Fruit fly (Drosophila melanogaster): Measurements from ENCODE around the gene Polr2J.

The Polr2J gene

DNA sequence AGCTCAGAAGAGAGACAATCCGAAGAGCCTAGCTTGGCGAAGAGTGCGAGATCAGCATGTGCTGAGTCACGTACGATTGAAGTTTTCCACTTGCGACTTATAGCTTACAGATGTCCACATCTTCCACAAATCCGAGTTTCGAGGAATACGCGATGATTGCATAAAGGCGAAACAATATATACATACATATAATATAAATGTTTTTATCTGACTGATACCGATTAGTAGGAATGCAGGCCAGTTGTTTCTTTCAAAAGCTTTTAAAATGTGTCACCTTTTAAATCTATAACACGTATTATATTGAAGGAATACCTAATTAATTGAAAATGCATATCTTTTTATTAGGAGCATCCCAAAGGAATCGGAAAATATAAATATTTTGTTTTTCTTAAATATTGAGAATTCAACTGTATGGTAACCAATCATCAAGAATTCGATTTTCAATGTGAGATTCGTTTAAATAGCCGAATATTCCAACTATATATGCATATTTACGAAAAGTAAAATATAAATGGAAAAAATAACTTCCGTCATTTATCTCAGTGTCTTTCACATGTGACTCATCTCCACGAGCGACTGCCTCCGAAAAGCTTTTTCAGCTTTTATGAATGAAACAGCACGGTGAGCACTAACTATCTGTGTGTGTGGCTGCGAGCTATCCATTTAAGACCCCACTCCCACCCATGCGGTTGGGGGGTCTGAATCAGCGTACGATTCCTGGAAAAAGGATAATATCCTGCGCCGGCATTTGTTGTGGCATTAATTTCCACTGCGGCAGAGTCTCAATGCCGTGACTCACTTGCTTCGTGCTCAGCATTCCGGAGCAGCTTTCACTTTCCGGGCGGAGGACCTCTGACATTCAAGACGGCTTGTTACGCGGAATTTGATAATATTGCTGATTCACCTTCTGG, 40.6 kb upstream of the Polr2J start (continued):
- TF ChIP-seq sim (GFP tag; IDR thresholded peaks at IDR 0.05) (no peak), CG8924 (tag; optimal IDR thresholded peaks at IDR 0.05) (no peak), E2f2 (GFP tag; IDR thresholded peaks at IDR 0.05) (peak; percentile 41; the same call in 1 of the 2 replicates), ATbp (GFP tag; optimal IDR thresholded peaks at IDR 0.05) (peak; percentile 41), onecut (GFP tag; IDR thresholded peaks at IDR 0.05) (no peak), knrl (GFP tag; IDR thresholded peaks at IDR 0.05; ENCODE audit: partially characterized antibody) (no peak), HHEX (GFP tag; optimal IDR thresholded peaks at IDR 0.05) (peak; percentile 26), Oaz (GFP tag; IDR thresholded peaks at IDR 0.05) (peak; percentile 34), CG15601 (tag; optimal IDR thresholded peaks at IDR 0.05) (peak; percentile 20), gce (GFP tag; IDR thresholded peaks at IDR 0.05) (peak; percentile 32; the same call in 1 of the 3 replicates), CG1024 (GFP tag; IDR thresholded peaks at IDR 0.05) (no peak), CG6813 (GFP tag; optimal IDR thresholded peaks at IDR 0.05) (peak; percentile 24), Opbp (GFP tag; IDR thresholded peaks at IDR 0.05; ENCODE audit: partially characterized antibody) (no peak), Camta (GFP tag; optimal IDR thresholded peaks at IDR 0.05) (no peak), tin (GFP tag; optimal IDR thresholded peaks at IDR 0.05) (peak; percentile 19), Elba2 (GFP tag; optimal IDR thresholded peaks at IDR 0.05) (no peak), tna (GFP tag; IDR thresholded peaks at IDR 0.05; ENCODE audit: partially characterized antibody) (no peak), CG7556 (GFP tag; optimal IDR thresholded peaks at IDR 0.05) (peak; percentile 77), CG7271 (tag; optimal IDR thresholded peaks at IDR 0.05) (no peak), Hmr (GFP tag; optimal IDR thresholded peaks at IDR 0.05) (peak; percentile 74), gem (tag; optimal IDR thresholded peaks at IDR 0.05) (peak; percentile 83), CG11504 (tag; optimal IDR thresholded peaks at IDR 0.05) (peak; percentile 80), CG14014 (GFP tag; IDR thresholded peaks at IDR 0.05) (0 out of 2 replicates have a peak, but pooled peaks have one; percentile 50), tap (tag; optimal IDR thresholded peaks at IDR 0.05) (peak; percentile 60), az2 (GFP tag; optimal IDR thresholded peaks at IDR 0.05) (peak; percentile 44), NFAT (GFP tag; IDR thresholded peaks at IDR 0.05) (no peak; the same call in 1 of the 2 replicates), cato (GFP tag; optimal IDR thresholded peaks at IDR 0.05; ENCODE audit: borderline replicate concordance) (no peak), Sox100B (GFP tag; optimal IDR thresholded peaks at IDR 0.05) (peak; percentile 77), Aef1 (GFP tag; IDR thresholded peaks at IDR 0.05) (no peak), run (tag; optimal IDR thresholded peaks at IDR 0.05) (peak; percentile 49), hth (optimal IDR thresholded peaks at IDR 0.05) (no peak), bab2 (GFP tag; optimal IDR thresholded peaks at IDR 0.05) (peak; percentile 40), CG17328 (GFP tag; IDR thresholded peaks at IDR 0.05) (no peak), Vsx1 (GFP tag; optimal IDR thresholded peaks at IDR 0.05) (peak; percentile 33), CG9609 (GFP tag; optimal IDR thresholded peaks at IDR 0.05) (no peak), CG7372 (GFP tag; IDR thresholded peaks at IDR 0.05) (no peak), fd102C (GFP tag; optimal IDR thresholded peaks at IDR 0.05) (no peak), insv (GFP tag; optimal IDR thresholded peaks at IDR 0.05) (no peak), Stat92E (GFP tag; optimal IDR thresholded peaks at IDR 0.05) (no peak), E2f1 (GFP tag; IDR thresholded peaks at IDR 0.05) (no peak), Gsc (GFP tag; IDR thresholded peaks at IDR 0.05) (no peak), sisA (GFP tag; IDR thresholded peaks at IDR 0.05) (no peak), CG18262 (tag; optimal IDR thresholded peaks at IDR 0.05) (peak; percentile 70), CG4404 (GFP tag; IDR thresholded peaks at IDR 0.05) (no peak), cad (GFP tag; optimal IDR thresholded peaks at IDR 0.05) (no peak), CG2889 (GFP tag; IDR thresholded peaks at IDR 0.05) (no peak), twi (tag; optimal IDR thresholded peaks at IDR 0.05) (no peak), Gug (GFP tag; IDR thresholded peaks at IDR 0.05) (no peak), CG6175 (GFP tag; IDR thresholded peaks at IDR 0.05) (0 out of 3 replicates have a peak, but pooled peaks have one; percentile 48)
